Fruit fly (Drosophila melanogaster) S2 (cell line): ENCODE data around the gene CG43221.

Experiments used
- CG8478 ChIP-seq: fragments of >200 bp; optimal IDR thresholded peaks from 2 replicates; lab custom pipeline; 2018
- CTCF ChIP-seq, 2 experiments: fragments of >200 bp; optimal IDR thresholded peaks; 2 replicates each; lab custom pipeline; 2018

- no peak for TF ChIP-seq CTCF (optimal IDR thresholded peaks at IDR 0.05; lab: Kevin White, UChicago)
- no peak for TF ChIP-seq CG8478 (lab: Kevin White, UChicago)
Observed at dm6 chr2L:17452084-17452483, 33.5 kb upstream of the CG43221 start.
